Worm (Caenorhabditis elegans) whole organism, L2 larva: Measurements from ENCODE around the gene F25B3.2.

ENCODE experiments used
- C34F6.9 ChIP-seq: fragments of 150-350 bp; optimal IDR thresholded peaks from 2 replicates; lab custom pipeline; 2014; ENCODE audit warnings: missing biosample characterization, missing genetic modification characterization
- F13H6.1 ChIP-seq: sonication (generic microtip); optimal IDR thresholded peaks from 2 replicates; lab custom pipeline; 2016; ENCODE audit warnings: missing genetic modification characterization, missing compliant biosample characterization
- R02D3.7 ChIP-seq: fragments of 150-350 bp; optimal IDR thresholded peaks from 2 replicates; lab custom pipeline; 2014; ENCODE audit warnings: missing biosample characterization, missing genetic modification characterization
- ZK546.5 ChIP-seq: sonication (generic microtip); optimal IDR thresholded peaks from 2 replicates; lab custom pipeline; 2017; ENCODE audit warnings: missing biosample characterization, missing genetic modification characterization
- alr-1 ChIP-seq: fragments of 150-350 bp; optimal IDR thresholded peaks from 2 replicates; lab custom pipeline; 2014; ENCODE audit warnings: missing biosample characterization, missing genetic modification characterization
- aly-2 ChIP-seq: fragments of 150-350 bp; optimal IDR thresholded peaks from 2 replicates; lab custom pipeline; 2014; ENCODE audit warnings: missing biosample characterization, missing genetic modification characterization
- ama-1 ChIP-seq: fragments of 150-350 bp; optimal IDR thresholded peaks from 2 replicates; lab custom pipeline; 2018; ENCODE audit warnings: inconsistent platforms
- blmp-1 ChIP-seq: sonication (generic microtip); optimal IDR thresholded peaks from 2 replicates; lab custom pipeline; 2017; ENCODE audit warnings: missing genetic modification characterization, mild to moderate bottlenecking, missing compliant biosample characterization, antibody characterized with exemption, moderate library complexity; ENCODE audit not compliant: insufficient read depth
- ceh-16 ChIP-seq: fragments of 150-350 bp; optimal IDR thresholded peaks from 2 replicates; lab custom pipeline; 2014; ENCODE audit warnings: missing biosample characterization, missing genetic modification characterization
- ceh-82 ChIP-seq: fragments of 150-350 bp; optimal IDR thresholded peaks from 2 replicates; lab custom pipeline; 2014; ENCODE audit warnings: missing biosample characterization, missing genetic modification characterization
- crh-2 ChIP-seq: sonication (generic microtip); optimal IDR thresholded peaks from 2 replicates; lab custom pipeline; 2017; ENCODE audit warnings: missing biosample characterization, missing genetic modification characterization
- dmd-4 ChIP-seq: sonication (generic microtip); optimal IDR thresholded peaks from 2 replicates; lab custom pipeline; 2017; ENCODE audit warnings: missing biosample characterization, missing genetic modification characterization
- elt-1 ChIP-seq: fragments of 150-350 bp; optimal IDR thresholded peaks from 2 replicates; lab custom pipeline; 2014; ENCODE audit warnings: missing biosample characterization, missing genetic modification characterization
- elt-3 ChIP-seq: sonication (generic microtip); optimal IDR thresholded peaks from 2 replicates; lab custom pipeline; 2017; ENCODE audit warnings: missing biosample characterization, missing genetic modification characterization
- fos-1 ChIP-seq: fragments of 150-350 bp; optimal IDR thresholded peaks from 2 replicates; lab custom pipeline; 2014; ENCODE audit warnings: missing biosample characterization, missing genetic modification characterization
- lin-11 ChIP-seq: fragments of 150-350 bp; sonication (generic microtip); optimal IDR thresholded peaks from 2 replicates; lab custom pipeline; 2014; ENCODE audit warnings: missing biosample characterization, missing genetic modification characterization, inconsistent platforms, mixed read lengths
- lsy-2 ChIP-seq, 2 experiments: fragments of 150-350 bp in 1 of 2; sonication (generic microtip) in 1 of 2; optimal IDR thresholded peaks; 2 replicates each; lab custom pipeline; 2014 to 2017; ENCODE audit warnings: missing biosample characterization in 2 of 2, missing genetic modification characterization in 2 of 2
- mab-5 ChIP-seq: fragments of 150-350 bp; optimal IDR thresholded peaks from 2 replicates; lab custom pipeline; 2014; ENCODE audit warnings: missing biosample characterization, missing genetic modification characterization
- mbf-1 ChIP-seq: sonication (generic microtip); optimal IDR thresholded peaks from 2 replicates; lab custom pipeline; 2017; ENCODE audit warnings: missing biosample characterization, missing genetic modification characterization
- nhr-10 ChIP-seq: sonication (generic microtip); optimal IDR thresholded peaks from 2 replicates; lab custom pipeline; 2017; ENCODE audit warnings: missing biosample characterization, missing genetic modification characterization
- nhr-12 ChIP-seq: fragments of 150-350 bp; optimal IDR thresholded peaks from 2 replicates; lab custom pipeline; 2014; ENCODE audit warnings: missing biosample characterization, missing genetic modification characterization
- nhr-129 ChIP-seq: fragments of 150-350 bp; optimal IDR thresholded peaks from 2 replicates; lab custom pipeline; 2014; ENCODE audit warnings: missing biosample characterization, missing genetic modification characterization
- nhr-21 ChIP-seq: fragments of 150-350 bp; optimal IDR thresholded peaks from 2 replicates; lab custom pipeline; 2014; ENCODE audit warnings: missing biosample characterization, missing genetic modification characterization
- nhr-23 ChIP-seq: fragments of 150-350 bp; optimal IDR thresholded peaks from 2 replicates; lab custom pipeline; 2014; ENCODE audit warnings: missing biosample characterization, missing genetic modification reagents, missing genetic modification characterization
- nhr-237 ChIP-seq: fragments of 150-350 bp; optimal IDR thresholded peaks from 2 replicates; lab custom pipeline; 2014; ENCODE audit warnings: missing biosample characterization, missing genetic modification characterization
- nhr-25 ChIP-seq: fragments of 150-350 bp; sonication (generic microtip); optimal IDR thresholded peaks from 3 replicates; lab custom pipeline; 2014; ENCODE audit warnings: missing biosample characterization, missing genetic modification characterization
- nhr-77 ChIP-seq: fragments of 150-350 bp; optimal IDR thresholded peaks from 2 replicates; lab custom pipeline; 2014; ENCODE audit warnings: missing biosample characterization, missing genetic modification characterization
- peb-1 ChIP-seq: fragments of 150-350 bp; optimal IDR thresholded peaks from 2 replicates; lab custom pipeline; 2014; ENCODE audit warnings: missing biosample characterization, missing genetic modification characterization
- sem-4 ChIP-seq: fragments of 150-350 bp; optimal IDR thresholded peaks from 2 replicates; lab custom pipeline; 2014; ENCODE audit warnings: missing biosample characterization, missing genetic modification reagents, missing genetic modification characterization
- sma-3 ChIP-seq: sonication (generic microtip); optimal IDR thresholded peaks from 2 replicates; lab custom pipeline; 2016; ENCODE audit warnings: missing genetic modification reagents, missing genetic modification characterization, missing compliant biosample characterization
- sma-9 ChIP-seq, 2 experiments: fragments of 150-350 bp in 1 of 2; sonication (generic microtip) in 1 of 2; optimal IDR thresholded peaks; 2 replicates each; lab custom pipeline; 2014 to 2016; ENCODE audit warnings: missing genetic modification characterization in 2 of 2, mild to moderate bottlenecking in 1 of 2, missing biosample characterization in 1 of 2, missing compliant biosample characterization in 1 of 2, missing genetic modification reagents in 1 of 2, moderate library complexity in 1 of 2
- unc-55 ChIP-seq: fragments of 150-350 bp; sonication (generic microtip); optimal IDR thresholded peaks from 3 replicates; lab custom pipeline; 2014; ENCODE audit warnings: missing biosample characterization, missing genetic modification reagents, missing genetic modification characterization
- unc-62 ChIP-seq: fragments of 150-350 bp; optimal IDR thresholded peaks from 2 replicates; lab custom pipeline; 2014; ENCODE audit warnings: missing biosample characterization, missing genetic modification reagents, missing genetic modification characterization
- zag-1 ChIP-seq: fragments of 150-350 bp; optimal IDR thresholded peaks from 2 replicates; lab custom pipeline; 2014; ENCODE audit warnings: missing biosample characterization, missing genetic modification characterization
- ztf-1 ChIP-seq: fragments of 200-800 bp; sonication (Bioruptor generic); conservative IDR thresholded peaks from 2 replicates; pipeline ENCODE4 v1.3.6; 2022; ENCODE audit warnings: missing genetic modification characterization, missing compliant biosample characterization
- ztf-11 ChIP-seq: sonication (generic microtip); optimal IDR thresholded peaks from 2 replicates; lab custom pipeline; 2017; ENCODE audit warnings: missing biosample characterization, missing genetic modification characterization
- ztf-4 ChIP-seq: fragments of 150-350 bp; optimal IDR thresholded peaks from 2 replicates; lab custom pipeline; 2014; ENCODE audit warnings: missing biosample characterization, missing genetic modification characterization

Gene F25B3.2

ce11 chrV:9588574-9588973 lies 11.5 kb downstream of the F25B3.2 start:
- TF ChIP-seq fos-1 (tag; lab: Kevin White, UChicago) (peak; percentile 18), R02D3.7 (no peak), ZK546.5 (tag; lab: Kevin White, UChicago) (no peak), sma-9 (GFP tag; optimal IDR thresholded peaks at IDR 0.05; lab: Kevin White, UChicago) (peak; percentile 49), sma-9 (tag; optimal IDR thresholded peaks at IDR 0.05; lab: Kevin White, UChicago) (no peak), sma-3 (GFP tag; lab: Kevin White, UChicago) (peak; percentile 24), nhr-21 (tag; lab: Kevin White, UChicago) (peak; percentile 20)

- TF ChIP-seq nhr-77 (tag; lab: Kevin White, UChicago) (no peak), sem-4 (tag; lab: Kevin White, UChicago) (no peak), zag-1 (no peak), elt-3 (no peak), ztf-4 (no peak), ztf-11 (no peak), sma-9 (GFP tag; optimal IDR thresholded peaks at IDR 0.05; lab: Kevin White, UChicago) (no peak), sma-9 (tag; optimal IDR thresholded peaks at IDR 0.05; lab: Kevin White, UChicago) (no peak), nhr-25 (tag; lab: Kevin White, UChicago) (no peak)
Measured at ce11 chrV:9590317-9590716, 13.2 kb downstream of the F25B3.2 start, which contains the start of gene K09G1.2. Gene K09G1.2 (plus strand): TSS chrV:9590617.

DNA sequence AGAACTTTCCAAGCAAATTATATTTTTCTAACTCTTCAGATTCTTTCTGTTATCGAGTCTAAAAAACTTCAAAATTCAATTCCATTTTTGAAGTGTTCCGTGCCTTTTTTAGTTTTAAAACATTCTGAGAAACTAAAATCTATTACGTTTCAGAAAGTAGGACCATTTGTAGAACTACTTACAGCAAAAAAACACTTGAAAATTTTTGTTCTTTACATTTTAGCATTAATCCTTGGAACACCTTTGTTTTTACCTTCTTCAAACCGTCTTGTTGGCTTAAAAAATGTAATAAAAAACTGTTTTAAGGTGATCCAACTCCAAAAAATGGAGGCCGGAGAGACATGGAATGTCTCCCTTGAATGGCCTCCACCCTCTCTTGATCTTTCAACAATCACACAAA lies 31.2 kb downstream of the F25B3.2 start, which contains the start of gene dop-2:
dop-2 (plus strand) TSS at position 301 of the 400 bp plus-strand sequence.
- no peak for TF ChIP-seq ztf-4
- TF ChIP-seq nhr-10 (tag; lab: Kevin White, UChicago): no peak
- TF ChIP-seq nhr-129: no peak
- TF ChIP-seq sem-4 (tag; lab: Kevin White, UChicago): no peak
- TF ChIP-seq aly-2: no peak
- TF ChIP-seq nhr-237 (tag; lab: Kevin White, UChicago): no peak
- no peak for TF ChIP-seq nhr-77 (tag; lab: Kevin White, UChicago)

DNA sequence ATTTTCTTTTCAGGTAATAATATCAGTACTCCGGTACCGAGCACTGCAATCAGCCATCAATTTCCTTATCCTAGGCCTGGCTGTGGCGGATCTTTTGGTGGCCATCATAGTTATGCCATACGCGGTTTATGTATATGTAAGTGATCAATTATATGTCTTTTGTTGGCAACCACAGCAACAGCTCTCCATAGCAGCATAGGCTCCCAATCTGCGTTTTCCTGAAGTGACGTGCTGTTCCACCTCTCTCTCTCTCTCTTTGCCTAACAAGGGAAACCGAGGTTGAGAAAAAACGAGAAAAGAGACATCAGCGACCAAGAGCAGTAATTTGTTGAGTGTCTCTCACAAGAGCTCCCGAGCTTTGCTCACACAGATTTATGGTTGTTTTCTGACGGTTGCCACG lies 32.1 kb downstream of the F25B3.2 start:
- TF ChIP-seq R02D3.7: no peak
- no peak for TF ChIP-seq lsy-2 (tag; optimal IDR thresholded peaks at IDR 0.05; lab: Kevin White, UChicago)
- no peak for TF ChIP-seq ZK546.5 (tag; lab: Kevin White, UChicago)
- TF ChIP-seq nhr-129: no peak
- TF ChIP-seq nhr-23: no peak
- TF ChIP-seq nhr-10 (tag; lab: Kevin White, UChicago): no peak
- no peak for TF ChIP-seq unc-55 (GFP tag; lab: Kevin White, UChicago)
- no peak for TF ChIP-seq lin-11 (tag; lab: Kevin White, UChicago)
- TF ChIP-seq unc-62: no peak
- TF ChIP-seq nhr-12 (tag; lab: Kevin White, UChicago): no peak
- no peak for TF ChIP-seq ztf-4
- TF ChIP-seq ama-1 (lab: Kevin White, UChicago): no peak

- TF ChIP-seq elt-1: no peak
- TF ChIP-seq alr-1 (tag; lab: Kevin White, UChicago): no peak
Measured at ce11 chrV:9615725-9616124, 38.6 kb downstream of the F25B3.2 start, which contains the start of gene pqn-63. Gene pqn-63 (plus strand): TSS chrV:9616031.

DNA sequence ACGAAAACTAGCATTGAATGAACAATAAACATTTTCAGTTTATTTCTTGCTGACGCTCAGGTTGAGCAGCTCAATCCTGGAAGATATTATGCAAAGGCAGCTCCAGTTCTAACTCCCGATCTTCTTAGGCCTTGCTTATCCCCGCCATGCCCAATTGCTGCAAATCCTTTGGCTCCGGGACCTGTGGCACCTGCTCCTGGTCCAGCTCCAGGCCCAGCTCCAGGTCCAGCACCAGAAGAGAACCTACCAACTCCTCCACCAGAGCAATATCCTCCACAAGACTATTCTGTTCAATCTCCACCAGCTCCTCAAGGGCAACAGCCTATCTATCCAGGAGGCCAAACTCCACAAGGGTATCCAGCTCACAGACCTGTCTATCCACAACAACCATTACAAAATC lies 39.0 kb downstream of the F25B3.2 start:
- TF ChIP-seq nhr-25 (tag; lab: Kevin White, UChicago) (no peak), mbf-1 (tag; lab: Kevin White, UChicago) (no peak), ztf-1 (GFP tag; lab: Robert Waterston, UW) (no peak), peb-1 (tag; lab: Kevin White, UChicago) (no peak), blmp-1 (tag; lab: Kevin White, UChicago) (no peak), mab-5 (tag; lab: Kevin White, UChicago) (no peak), ceh-82 (tag; lab: Kevin White, UChicago) (no peak), crh-2 (tag; lab: Kevin White, UChicago) (no peak), C34F6.9 (no peak), dmd-4 (tag; lab: Kevin White, UChicago) (no peak), alr-1 (tag; lab: Kevin White, UChicago) (no peak), F13H6.1 (tag; lab: Kevin White, UChicago) (no peak), nhr-77 (tag; lab: Kevin White, UChicago) (no peak), ceh-16 (tag; lab: Kevin White, UChicago) (no peak)
